Worm (Caenorhabditis elegans): ENCODE measurements around the gene R10D12.10.
A peak's percentile ranks its signal among the peaks of the same experiment; 100 is the strongest.

Gene R10D12.10

DNA sequence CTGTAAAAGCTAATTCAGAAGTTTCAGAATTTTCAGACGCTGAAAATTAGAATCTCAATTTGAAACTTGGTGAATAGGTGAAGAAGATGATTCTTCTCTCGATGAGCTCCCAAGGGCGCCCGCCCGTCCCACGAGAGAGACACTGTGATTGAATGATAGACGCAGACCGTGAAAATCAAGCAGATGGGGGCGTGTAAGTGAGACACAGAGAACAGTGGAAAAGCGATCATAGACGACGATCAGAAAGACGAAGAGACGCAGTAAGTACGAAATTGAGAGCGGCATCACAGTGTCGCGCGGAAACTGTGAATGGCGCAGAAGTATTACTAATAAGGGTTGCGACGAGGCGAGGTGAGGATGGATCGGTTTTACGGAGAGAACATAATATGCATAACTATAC, 44.3 kb upstream of the R10D12.10 start:
- no peak for TF ChIP-seq sptf-1 (tag; optimal IDR thresholded peaks at IDR 0.05)
- TF ChIP-seq ham-2 (GFP tag; optimal IDR thresholded peaks at IDR 0.05), result peak; percentile 44
- TF ChIP-seq pha-4 (tag; optimal IDR thresholded peaks at IDR 0.05), result peak; percentile 21
- TF ChIP-seq elt-1 (tag; optimal IDR thresholded peaks at IDR 0.05; ENCODE audit: borderline replicate concordance, insufficient read depth), result no peak
- TF ChIP-seq unc-62 (GFP tag; optimal IDR thresholded peaks at IDR 0.05), result no peak
- TF ChIP-seq lsy-2 (tag; optimal IDR thresholded peaks at IDR 0.05), result no peak
- no peak for TF ChIP-seq nhr-2 (tag; optimal IDR thresholded peaks at IDR 0.05)
- TF ChIP-seq zip-8 (tag; optimal IDR thresholded peaks at IDR 0.05), result no peak
- TF ChIP-seq unc-120 (tag; optimal IDR thresholded peaks at IDR 0.05; ENCODE audit: poor library complexity, severe bottlenecking), result no peak
- no peak for TF ChIP-seq ceh-43 (GFP tag; optimal IDR thresholded peaks at IDR 0.05)

DNA sequence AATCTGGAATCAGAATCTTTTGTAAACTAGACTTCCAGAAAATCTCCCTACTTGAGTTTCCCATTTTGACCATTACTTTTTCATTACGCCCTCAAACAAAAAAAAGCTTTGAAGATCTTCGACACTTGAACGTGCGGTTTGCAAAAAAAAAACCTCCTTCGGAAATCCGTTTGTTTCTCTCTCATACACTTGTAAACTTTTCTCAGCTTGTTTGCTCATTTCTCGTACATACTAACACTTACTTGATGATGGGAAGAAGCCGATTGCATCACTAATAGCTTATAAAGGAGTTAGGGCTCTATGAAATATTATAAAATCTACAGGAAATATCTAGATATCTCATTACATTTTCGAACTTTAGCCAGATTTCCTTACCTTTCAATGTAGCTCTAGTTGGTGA, 43.8 kb upstream of the R10D12.10 start:
- TF ChIP-seq ceh-83 (GFP tag; optimal IDR thresholded peaks at IDR 0.05) (no peak), ceh-39 (tag; optimal IDR thresholded peaks at IDR 0.05) (no peak), mab-5 (tag; optimal IDR thresholded peaks at IDR 0.05) (no peak), snpc-4 (tag; optimal IDR thresholded peaks at IDR 0.05) (no peak), flh-1 (GFP tag; optimal IDR thresholded peaks at IDR 0.05) (no peak), M03D4.4 (tag; optimal IDR thresholded peaks at IDR 0.05) (no peak), lin-13 (tag; optimal IDR thresholded peaks at IDR 0.05) (no peak), tbx-8 (GFP tag; optimal IDR thresholded peaks at IDR 0.05) (no peak), sptf-1 (tag; optimal IDR thresholded peaks at IDR 0.05) (no peak), lin-32 (GFP tag; optimal IDR thresholded peaks at IDR 0.05) (no peak), ceh-43 (GFP tag; optimal IDR thresholded peaks at IDR 0.05) (no peak), elt-3 (tag; optimal IDR thresholded peaks at IDR 0.05) (no peak), mep-1 (tag; optimal IDR thresholded peaks at IDR 0.05) (no peak), drap-1 (GFP tag; optimal IDR thresholded peaks at IDR 0.05) (no peak)

DNA sequence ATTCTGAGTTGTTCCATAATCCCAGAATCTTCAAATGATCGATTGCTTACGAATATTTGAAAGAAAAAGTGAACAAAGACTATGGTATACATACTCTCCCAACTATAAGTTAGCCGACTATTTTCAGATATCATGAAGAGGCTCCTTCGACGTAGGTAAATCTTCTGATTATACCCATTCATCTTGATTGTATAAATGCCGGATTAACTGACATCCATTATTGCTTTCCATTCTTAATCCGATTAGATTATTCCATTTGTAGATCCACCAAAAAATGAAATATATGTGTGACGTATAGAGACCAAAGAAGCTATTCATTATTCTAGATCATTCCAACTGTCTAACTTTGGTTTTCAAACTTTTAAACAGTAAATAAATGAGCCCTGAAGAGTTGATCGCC, 35.3 kb upstream of the R10D12.10 start:
- no peak for TF ChIP-seq lsy-2 (tag; optimal IDR thresholded peaks at IDR 0.05)
- no peak for TF ChIP-seq flh-1 (GFP tag; optimal IDR thresholded peaks at IDR 0.05)
- TF ChIP-seq blmp-1 (tag; optimal IDR thresholded peaks at IDR 0.05), result no peak
- no peak for TF ChIP-seq lin-32 (GFP tag; optimal IDR thresholded peaks at IDR 0.05)
- no peak for TF ChIP-seq unc-62 (GFP tag; optimal IDR thresholded peaks at IDR 0.05)
- no peak for TF ChIP-seq zip-8 (tag; optimal IDR thresholded peaks at IDR 0.05)
- no peak for TF ChIP-seq ham-2 (GFP tag; optimal IDR thresholded peaks at IDR 0.05)
- no peak for TF ChIP-seq nhr-2 (tag; optimal IDR thresholded peaks at IDR 0.05)
- no peak for TF ChIP-seq pha-4 (tag; optimal IDR thresholded peaks at IDR 0.05)
- TF ChIP-seq cnd-1 (tag; optimal IDR thresholded peaks at IDR 0.05), result no peak
- TF ChIP-seq bed-3 (GFP tag; optimal IDR thresholded peaks at IDR 0.05), result no peak
- TF ChIP-seq drap-1 (GFP tag; optimal IDR thresholded peaks at IDR 0.05), result no peak
- no peak for TF ChIP-seq ceh-39 (tag; optimal IDR thresholded peaks at IDR 0.05)
- no peak for TF ChIP-seq ztf-11 (tag; optimal IDR thresholded peaks at IDR 0.05)
- no peak for TF ChIP-seq unc-39 (tag; optimal IDR thresholded peaks at IDR 0.05)
- no peak for TF ChIP-seq sem-2 (GFP tag; optimal IDR thresholded peaks at IDR 0.05)
- TF ChIP-seq sptf-1 (tag; optimal IDR thresholded peaks at IDR 0.05), result no peak
- no peak for TF ChIP-seq mls-2 (tag; optimal IDR thresholded peaks at IDR 0.05)
- TF ChIP-seq unc-120 (tag; optimal IDR thresholded peaks at IDR 0.05; ENCODE audit: poor library complexity, severe bottlenecking), result no peak

DNA sequence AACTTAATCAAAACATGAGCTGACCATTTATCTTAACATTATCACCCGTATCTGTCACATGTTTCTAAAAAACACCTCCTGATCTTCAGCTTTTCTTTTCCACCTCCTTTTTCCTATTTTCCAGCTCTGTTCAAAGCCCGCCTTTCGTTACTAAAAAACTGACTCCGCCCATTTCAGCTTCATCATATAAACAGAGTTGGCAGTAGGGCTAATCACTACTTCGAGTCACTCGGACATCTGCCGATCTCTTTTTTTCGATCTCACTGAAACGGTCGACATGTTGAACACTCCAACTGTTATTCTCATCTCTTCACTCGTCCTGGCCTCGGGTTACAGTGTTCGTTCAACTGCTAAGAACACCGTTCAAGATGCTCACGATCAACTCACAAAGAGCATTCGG, 34.3 kb upstream of the R10D12.10 start, which contains the start of gene droe-4:
Gene droe-4 (plus strand): TSS at position 172 of the 400 bp plus-strand sequence.
- no peak for TF ChIP-seq hlh-1 (tag; optimal IDR thresholded peaks at IDR 0.05)
- no peak for TF ChIP-seq nhr-76 (tag; optimal IDR thresholded peaks at IDR 0.05)

DNA sequence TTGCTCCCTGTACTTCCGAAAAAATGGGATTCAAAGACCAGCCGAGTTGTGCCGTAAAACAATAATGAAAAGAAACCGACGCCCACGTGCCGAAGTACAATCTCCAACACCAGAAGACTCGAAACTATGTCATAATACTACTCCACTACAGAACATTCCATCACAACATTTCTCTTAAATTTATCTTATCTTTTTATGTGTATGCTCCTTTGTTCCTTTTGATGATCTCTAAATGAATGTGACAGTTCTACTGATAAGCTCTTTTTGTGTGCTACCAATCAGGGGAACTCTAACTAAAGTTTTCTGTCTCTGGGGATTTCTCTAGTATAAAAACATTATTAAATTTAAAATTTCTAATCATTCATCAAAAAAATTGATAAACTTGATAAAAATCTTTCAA, 28.7 kb upstream of the R10D12.10 start:
- TF ChIP-seq lin-13 (tag; optimal IDR thresholded peaks at IDR 0.05) (no peak), ztf-11 (tag; optimal IDR thresholded peaks at IDR 0.05) (no peak), unc-62 (GFP tag; optimal IDR thresholded peaks at IDR 0.05) (no peak), lin-32 (GFP tag; optimal IDR thresholded peaks at IDR 0.05) (no peak), unc-39 (tag; optimal IDR thresholded peaks at IDR 0.05) (no peak), mab-5 (tag; optimal IDR thresholded peaks at IDR 0.05) (no peak), mep-1 (tag; optimal IDR thresholded peaks at IDR 0.05) (no peak), nhr-2 (tag; optimal IDR thresholded peaks at IDR 0.05) (no peak), flh-1 (GFP tag; optimal IDR thresholded peaks at IDR 0.05) (no peak)
